Worm (Caenorhabditis elegans) whole organism, late embryonic: ENCODE measurements around the gene rps-12.

ENCODE experiments used
- C38D4.7 ChIP-seq: fragments of 200-800 bp; sonication (Bioruptor generic); optimal IDR thresholded peaks from 2 replicates; lab custom pipeline; 2018; ENCODE audit warnings: mild to moderate bottlenecking, missing genetic modification characterization, moderate library complexity, missing compliant biosample characterization
- F13H6.1 ChIP-seq: sonication (generic microtip); optimal IDR thresholded peaks from 2 replicates; lab custom pipeline; 2016; ENCODE audit warnings: missing genetic modification characterization, missing compliant biosample characterization
- K09A11.1 ChIP-seq: sonication (generic microtip); optimal IDR thresholded peaks from 2 replicates; lab custom pipeline; 2017; ENCODE audit warnings: antibody characterized with exemption, mild to moderate bottlenecking, missing genetic modification characterization, missing compliant biosample characterization; ENCODE audit not compliant: insufficient read depth
- ama-1 ChIP-seq: fragments of 150-350 bp; optimal IDR thresholded peaks from 2 replicates; lab custom pipeline; 2014
- ceh-14 ChIP-seq: sonication (generic microtip); optimal IDR thresholded peaks from 2 replicates; lab custom pipeline; 2016; ENCODE audit warnings: missing genotype, missing genetic modification characterization, missing compliant biosample characterization
- ceh-22 ChIP-seq: sonication (generic microtip); optimal IDR thresholded peaks from 2 replicates; lab custom pipeline; 2017; ENCODE audit warnings: missing biosample characterization, missing genetic modification characterization
- ceh-31 ChIP-seq: sonication (generic microtip); optimal IDR thresholded peaks from 2 replicates; lab custom pipeline; 2016; ENCODE audit warnings: missing genetic modification characterization, missing compliant biosample characterization
- ceh-34 ChIP-seq: sonication (generic microtip); optimal IDR thresholded peaks from 2 replicates; lab custom pipeline; 2016; ENCODE audit warnings: mild to moderate bottlenecking, missing genetic modification characterization, missing compliant biosample characterization
- ceh-45 ChIP-seq: fragments of 200-800 bp; sonication (Bioruptor generic); IDR thresholded peaks from 2 replicates; pipeline ENCODE4 v1.3.6; 2022; ENCODE audit warnings: missing genetic modification reagents, missing genetic modification characterization, missing compliant biosample characterization
- ceh-6 ChIP-seq: fragments of 200-800 bp; sonication (Bioruptor generic); optimal IDR thresholded peaks from 2 replicates; lab custom pipeline; 2018; ENCODE audit warnings: mild to moderate bottlenecking, missing genetic modification characterization, missing compliant biosample characterization
- dmd-4 ChIP-seq: sonication (generic microtip); optimal IDR thresholded peaks from 2 replicates; lab custom pipeline; 2016; ENCODE audit warnings: borderline replicate concordance, missing genetic modification characterization, missing compliant biosample characterization
- dve-1 ChIP-seq: sonication (generic microtip); optimal IDR thresholded peaks from 2 replicates; lab custom pipeline; 2017; ENCODE audit warnings: antibody characterized with exemption, mild to moderate bottlenecking, missing genetic modification characterization, missing compliant biosample characterization
- elt-4 ChIP-seq: sonication (generic microtip); optimal IDR thresholded peaks from 2 replicates; lab custom pipeline; 2016; ENCODE audit warnings: missing genetic modification characterization, missing compliant biosample characterization
- ets-4 ChIP-seq: sonication (generic microtip); optimal IDR thresholded peaks from 2 replicates; lab custom pipeline; 2016; ENCODE audit warnings: missing genetic modification characterization, missing compliant biosample characterization
- eyg-1 ChIP-seq: sonication (generic microtip); optimal IDR thresholded peaks from 2 replicates; lab custom pipeline; 2016; ENCODE audit warnings: missing genotype, missing genetic modification characterization, missing compliant biosample characterization
- fax-1 ChIP-seq: sonication (generic microtip); optimal IDR thresholded peaks from 2 replicates; lab custom pipeline; 2016; ENCODE audit warnings: missing genotype, missing genetic modification characterization, missing compliant biosample characterization
- gmeb-2 ChIP-seq: sonication (generic microtip); optimal IDR thresholded peaks from 2 replicates; lab custom pipeline; 2016; ENCODE audit warnings: missing genetic modification characterization, inconsistent platforms, missing compliant biosample characterization
- hlh-8 ChIP-seq: sonication (generic microtip); optimal IDR thresholded peaks from 2 replicates; lab custom pipeline; 2016; ENCODE audit warnings: missing genotype, missing genetic modification characterization, missing compliant biosample characterization
- lim-6 ChIP-seq: sonication (generic microtip); optimal IDR thresholded peaks from 2 replicates; lab custom pipeline; 2016; ENCODE audit warnings: missing genetic modification characterization, missing compliant biosample characterization
- lin-11 ChIP-seq: fragments of 200-800 bp; sonication (Bioruptor generic); optimal IDR thresholded peaks from 2 replicates; lab custom pipeline; 2018; ENCODE audit warnings: mild to moderate bottlenecking, missing genetic modification characterization, missing compliant biosample characterization
- madf-2 ChIP-seq: sonication (generic microtip); optimal IDR thresholded peaks from 2 replicates; lab custom pipeline; 2017; ENCODE audit warnings: missing genetic modification characterization, missing compliant biosample characterization
- nfya-1 ChIP-seq: sonication (generic microtip); optimal IDR thresholded peaks from 2 replicates; lab custom pipeline; 2017; ENCODE audit warnings: missing genetic modification characterization, mild to moderate bottlenecking, missing compliant biosample characterization, antibody characterized with exemption, moderate library complexity
- nhr-232 ChIP-seq: sonication (generic microtip); optimal IDR thresholded peaks from 2 replicates; lab custom pipeline; 2016; ENCODE audit warnings: missing genetic modification characterization, missing compliant biosample characterization
- pat-9 ChIP-seq: fragments of 200-800 bp; sonication (Bioruptor generic); optimal IDR thresholded peaks from 2 replicates; lab custom pipeline; 2018; ENCODE audit warnings: mild to moderate bottlenecking, missing genetic modification characterization, moderate library complexity, missing compliant biosample characterization
- pha-2 ChIP-seq: sonication (generic microtip); optimal IDR thresholded peaks from 2 replicates; lab custom pipeline; 2017; ENCODE audit warnings: mild to moderate bottlenecking, missing genetic modification characterization, missing compliant biosample characterization
- ref-2 ChIP-seq: sonication (generic microtip); optimal IDR thresholded peaks from 2 replicates; lab custom pipeline; 2016; ENCODE audit warnings: missing genetic modification characterization, missing compliant biosample characterization
- rnt-1 ChIP-seq: sonication (generic microtip); optimal IDR thresholded peaks from 2 replicates; lab custom pipeline; 2016; ENCODE audit warnings: missing genetic modification characterization, missing compliant biosample characterization
- syd-9 ChIP-seq: sonication (generic microtip); optimal IDR thresholded peaks from 2 replicates; lab custom pipeline; 2016; ENCODE audit warnings: mild to moderate bottlenecking, missing genetic modification characterization, moderate library complexity, missing compliant biosample characterization
- tbx-2 ChIP-seq: sonication (generic microtip); optimal IDR thresholded peaks from 2 replicates; lab custom pipeline; 2016; ENCODE audit warnings: missing genetic modification characterization, missing compliant biosample characterization
- ttx-3 ChIP-seq: sonication (generic microtip); optimal IDR thresholded peaks from 2 replicates; lab custom pipeline; 2016; ENCODE audit warnings: missing genetic modification reagents, missing genetic modification characterization, missing compliant biosample characterization
- unc-42 ChIP-seq: sonication (generic microtip); optimal IDR thresholded peaks from 2 replicates; lab custom pipeline; 2016; ENCODE audit warnings: missing genotype, missing genetic modification characterization, missing compliant biosample characterization
- unc-86 ChIP-seq: sonication (generic microtip); optimal IDR thresholded peaks from 2 replicates; lab custom pipeline; 2016; ENCODE audit warnings: missing genetic modification characterization, missing compliant biosample characterization
- ztf-16 ChIP-seq: sonication (generic microtip); optimal IDR thresholded peaks from 2 replicates; lab custom pipeline; 2017; ENCODE audit warnings: missing genetic modification characterization, missing compliant biosample characterization

Gene rps-12

ce11 chrIII:5717173-5717748 is 38.2 kb downstream of the rps-12 start:
- no peak for TF ChIP-seq syd-9 (tag; lab: Kevin White, UChicago)
- TF ChIP-seq F13H6.1 (tag; lab: Kevin White, UChicago), result no peak
- no peak for TF ChIP-seq fax-1 (tag; lab: Kevin White, UChicago)
- TF ChIP-seq hlh-8 (tag; lab: Kevin White, UChicago), result no peak
- TF ChIP-seq nfya-1, result no peak
- TF ChIP-seq unc-42, result no peak

ce11 chrIII:5718385-5718784 is 39.3 kb downstream of the rps-12 start:
- TF ChIP-seq dve-1 (tag; lab: Kevin White, UChicago), result no peak
- TF ChIP-seq tbx-2 (tag; lab: Kevin White, UChicago), result peak; percentile 17

- TF ChIP-seq ceh-45 (GFP tag; lab: Robert Waterston, UW) (no peak), ceh-34 (tag; lab: Kevin White, UChicago) (peak; percentile 20), ref-2 (tag; lab: Kevin White, UChicago) (no peak), ztf-16 (no peak), pha-2 (no peak), ceh-6 (GFP tag; lab: Kevin White, UChicago) (no peak), rnt-1 (tag; lab: Kevin White, UChicago) (no peak)
Measured at ce11 chrIII:5719105-5719831, 40.2 kb downstream of the rps-12 start.

- no peak for TF ChIP-seq dmd-4 (tag; lab: Kevin White, UChicago)
- TF ChIP-seq, all 69 proteins: peak for 0
Measured at ce11 chrIII:5719832-5720194, 40.7 kb downstream of the rps-12 start.

- TF ChIP-seq lim-6 (tag; lab: Kevin White, UChicago) (no peak), eyg-1 (tag; lab: Kevin White, UChicago) (no peak), ref-2 (tag; lab: Kevin White, UChicago) (peak; percentile 42), ets-4 (tag; lab: Kevin White, UChicago) (no peak), syd-9 (tag; lab: Kevin White, UChicago) (no peak), unc-42 (peak; percentile 99), nfya-1 (no peak), nhr-232 (tag; lab: Kevin White, UChicago) (no peak), ceh-22 (tag; lab: Kevin White, UChicago) (no peak), tbx-2 (tag; lab: Kevin White, UChicago) (peak; percentile 24), F13H6.1 (tag; lab: Kevin White, UChicago) (no peak), elt-4 (tag; lab: Kevin White, UChicago) (no peak), C38D4.7 (GFP tag; lab: Kevin White, UChicago) (no peak), ama-1 (no peak), ceh-45 (GFP tag; lab: Robert Waterston, UW) (no peak), ttx-3 (tag; lab: Kevin White, UChicago) (no peak), unc-86 (tag; lab: Kevin White, UChicago) (no peak), lin-11 (tag; lab: Kevin White, UChicago) (no peak), pat-9 (no peak), ceh-6 (GFP tag; lab: Kevin White, UChicago) (no peak), gmeb-2 (no peak), K09A11.1 (tag; lab: Kevin White, UChicago) (no peak), ceh-14 (tag; lab: Kevin White, UChicago) (peak; percentile 44), ceh-31 (tag; lab: Kevin White, UChicago) (peak; percentile 51), madf-2 (tag; lab: Kevin White, UChicago) (no peak)
- TF ChIP-seq, all 69 proteins: peak for 5
Measured at ce11 chrIII:5720266-5721019, 41.3 kb downstream of the rps-12 start.
